Fruit fly (Drosophila melanogaster) whole organism, embryonic: ENCODE measurements around the gene cmb.
A peak's percentile ranks its signal among the peaks of the same experiment; 100 is the strongest.

ENCODE experiments used
- Atf3 ChIP-seq: fragments of 200-800 bp; sonication (Bioruptor generic); optimal IDR thresholded peaks from 3 replicates; lab custom pipeline; 2016; ENCODE audit warnings: missing biosample characterization, missing genetic modification characterization
- Bgb ChIP-seq: fragments of 200-800 bp; sonication (Bioruptor generic); IDR thresholded peaks from 2 replicates; pipeline ENCODE4 v1.3.6; 2022; ENCODE audit warnings: missing biosample characterization, missing genetic modification characterization; ENCODE audit not compliant: partially characterized antibody
- Blimp-1 ChIP-seq: fragments of 200-800 bp; sonication (Bioruptor generic); optimal IDR thresholded peaks from 3 replicates; lab custom pipeline; 2018; ENCODE audit warnings: missing biosample characterization, missing genetic modification characterization, mild to moderate bottlenecking, moderate library complexity, missing genetic modification reagents
- CG10979 ChIP-seq: fragments of 200-800 bp; sonication (Bioruptor generic); optimal IDR thresholded peaks from 2 replicates; lab custom pipeline; 2018; ENCODE audit warnings: missing biosample characterization, mild to moderate bottlenecking, missing genetic modification characterization, moderate library complexity
- CG11085 ChIP-seq: fragments of 200-800 bp; sonication (Bioruptor generic); IDR thresholded peaks from 2 replicates; pipeline ENCODE4 v1.3.6; 2022; ENCODE audit warnings: missing biosample characterization, missing genetic modification characterization
- CG13894 ChIP-seq: fragments of 200-800 bp; sonication (Bioruptor generic); optimal IDR thresholded peaks from 3 replicates; lab custom pipeline; 2018; ENCODE audit warnings: missing biosample characterization, mild to moderate bottlenecking, missing genetic modification characterization, moderate library complexity
- CG14710 ChIP-seq: fragments of 200-800 bp; sonication (Bioruptor generic); optimal IDR thresholded peaks from 3 replicates; lab custom pipeline; 2019; ENCODE audit warnings: missing biosample characterization, mild to moderate bottlenecking, missing genetic modification characterization, moderate library complexity
- CG16815 ChIP-seq: fragments of 200-800 bp; sonication (Bioruptor generic); optimal IDR thresholded peaks from 3 replicates; lab custom pipeline; 2017; ENCODE audit warnings: missing biosample characterization, mild to moderate bottlenecking, missing genetic modification characterization
- CG17359 ChIP-seq: fragments of 200-800 bp; sonication (Bioruptor generic); optimal IDR thresholded peaks from 3 replicates; lab custom pipeline; 2018; ENCODE audit warnings: missing biosample characterization, mild to moderate bottlenecking, missing genetic modification characterization, moderate library complexity
- CG17361 ChIP-seq: fragments of 200-800 bp; sonication (Bioruptor generic); IDR thresholded peaks from 3 replicates; pipeline ENCODE4 v1.3.6; 2022; ENCODE audit warnings: missing biosample characterization, missing genetic modification characterization
- CG17829 ChIP-seq: fragments of 200-800 bp; optimal IDR thresholded peaks from 2 replicates; lab custom pipeline; 2019; ENCODE audit warnings: missing biosample characterization, mild to moderate bottlenecking, missing genetic modification characterization, moderate library complexity
- CG18262 ChIP-seq: fragments of 200-800 bp; optimal IDR thresholded peaks from 3 replicates; lab custom pipeline; 2019; ENCODE audit warnings: missing biosample characterization, mild to moderate bottlenecking, missing genetic modification characterization, moderate library complexity
- CG18476 ChIP-seq: fragments of 200-800 bp; sonication (Bioruptor generic); optimal IDR thresholded peaks from 2 replicates; lab custom pipeline; 2016; ENCODE audit warnings: missing biosample characterization, mild to moderate bottlenecking, missing genetic modification characterization
- CG2712 ChIP-seq: fragments of 200-800 bp; optimal IDR thresholded peaks from 3 replicates; lab custom pipeline; 2019; ENCODE audit warnings: missing biosample characterization, mild to moderate bottlenecking, missing genetic modification characterization, moderate library complexity
- CG30403 ChIP-seq: fragments of 200-800 bp; sonication (Bioruptor generic); optimal IDR thresholded peaks from 3 replicates; lab custom pipeline; 2016; ENCODE audit warnings: missing biosample characterization, missing genetic modification characterization
- CG34224 ChIP-seq: fragments of 200-800 bp; sonication (Bioruptor generic); IDR thresholded peaks from 3 replicates; pipeline ENCODE4 v1.3.6; 2022; ENCODE audit warnings: missing biosample characterization, missing genetic modification characterization; ENCODE audit not compliant: partially characterized antibody
- CG34422 ChIP-seq: fragments of 200-800 bp; sonication (Bioruptor generic); IDR thresholded peaks from 3 replicates; pipeline ENCODE4 v1.3.6; 2022; ENCODE audit warnings: missing biosample characterization, missing genetic modification characterization
- CG3726 ChIP-seq: fragments of 200-800 bp; sonication (Bioruptor generic); IDR thresholded peaks from 3 replicates; pipeline ENCODE4, ENCODE4 v1.3.6; 2022; ENCODE audit warnings: missing biosample characterization, missing genetic modification characterization
- CG4328 ChIP-seq: fragments of 200-800 bp; sonication (Bioruptor generic); optimal IDR thresholded peaks from 3 replicates; lab custom pipeline; 2017; ENCODE audit warnings: missing biosample characterization, missing genetic modification reagents, missing genetic modification characterization
- CG4404 ChIP-seq: fragments of 200-800 bp; sonication (Bioruptor generic); IDR thresholded peaks from 2 replicates; pipeline ENCODE4 v1.3.6; 2022; ENCODE audit warnings: missing biosample characterization, missing genetic modification characterization
- CG4424 ChIP-seq: fragments of 200-800 bp; sonication (Bioruptor generic); optimal IDR thresholded peaks from 3 replicates; lab custom pipeline; 2016; ENCODE audit warnings: missing biosample characterization, missing genetic modification characterization
- CG6254 ChIP-seq: fragments of 200-800 bp; sonication (Bioruptor generic); optimal IDR thresholded peaks from 3 replicates; lab custom pipeline; 2017; ENCODE audit warnings: mild to moderate bottlenecking, missing biosample characterization, missing genetic modification reagents, missing genetic modification characterization
- CG7271 ChIP-seq: fragments of 200-800 bp; sonication (Bioruptor generic); optimal IDR thresholded peaks from 2 replicates; lab custom pipeline; 2018; ENCODE audit warnings: missing biosample characterization, mild to moderate bottlenecking, missing genetic modification characterization, moderate library complexity
- CG8359 ChIP-seq: fragments of 200-800 bp; sonication (Bioruptor generic); optimal IDR thresholded peaks from 2 replicates; lab custom pipeline; 2017; ENCODE audit warnings: missing biosample characterization, mild to moderate bottlenecking, missing genetic modification characterization, borderline replicate concordance
- CG9609 ChIP-seq: fragments of 200-800 bp; sonication (Bioruptor generic); optimal IDR thresholded peaks from 3 replicates; lab custom pipeline; 2016; ENCODE audit warnings: missing biosample characterization, missing genetic modification characterization
- CoRest ChIP-seq: fragments of 200-800 bp; sonication (Bioruptor generic); optimal IDR thresholded peaks from 3 replicates; lab custom pipeline; 2018; ENCODE audit warnings: missing biosample characterization, mild to moderate bottlenecking, missing genetic modification characterization, moderate library complexity
- Deaf1 ChIP-seq: fragments of 200-800 bp; optimal IDR thresholded peaks from 3 replicates; lab custom pipeline; 2019; ENCODE audit warnings: missing biosample characterization, mild to moderate bottlenecking, missing genetic modification characterization, moderate library complexity
- Dll ChIP-seq: fragments of 200-800 bp; sonication (Bioruptor generic); IDR thresholded peaks from 4 replicates; pipeline ENCODE4 v1.3.6; 2022; ENCODE audit warnings: missing biosample characterization, missing genetic modification characterization; ENCODE audit not compliant: partially characterized antibody
- Ets65A ChIP-seq: fragments of 200-800 bp; sonication (Bioruptor generic); peaks from one replicate; lab custom pipeline; 2016; ENCODE audit warnings: missing biosample characterization, missing genetic modification characterization
- Ets97D ChIP-seq: fragments of 200-800 bp; sonication (Bioruptor generic); optimal IDR thresholded peaks from 3 replicates; lab custom pipeline; 2016; ENCODE audit warnings: missing biosample characterization, missing genetic modification characterization
- Med ChIP-seq: fragments of 200-800 bp; sonication (Bioruptor generic); peaks from one replicate; lab custom pipeline; 2016; ENCODE audit warnings: missing biosample characterization, missing genetic modification characterization, mild to moderate bottlenecking, inconsistent platforms, moderate library complexity
- Rx ChIP-seq: fragments of 200-800 bp; sonication (Bioruptor generic); IDR thresholded peaks from 2 replicates; pipeline ENCODE4 v1.3.6; 2022; ENCODE audit warnings: missing biosample characterization, missing genetic modification characterization
- Ssrp ChIP-seq: fragments of 200-800 bp; sonication (Bioruptor generic); optimal IDR thresholded peaks from 2 replicates; lab custom pipeline; 2018; ENCODE audit warnings: missing biosample characterization, mild to moderate bottlenecking, missing genetic modification characterization, moderate library complexity
- ap ChIP-seq: fragments of 200-800 bp; sonication (Bioruptor generic); IDR thresholded peaks from 2 replicates; pipeline ENCODE4 v1.3.6; 2022; ENCODE audit warnings: missing biosample characterization, missing genetic modification characterization
- ara ChIP-seq: fragments of 200-800 bp; sonication (Bioruptor generic); IDR thresholded peaks from 2 replicates; pipeline ENCODE4 v1.3.6; 2022; ENCODE audit warnings: missing biosample characterization, missing genetic modification characterization
- chif ChIP-seq, 2 experiments: fragments of 200-800 bp; sonication (Bioruptor generic); optimal IDR thresholded peaks; 3 replicates each; lab custom pipeline; 2016; ENCODE audit warnings: missing biosample characterization in 2 of 2, missing genetic modification characterization in 2 of 2
- chn ChIP-seq: fragments of 200-800 bp; sonication (Bioruptor generic); optimal IDR thresholded peaks from 2 replicates; lab custom pipeline; 2016; ENCODE audit warnings: missing biosample characterization, missing genetic modification characterization
- dpn ChIP-seq, 2 experiments: fragments of 200-800 bp; sonication (Bioruptor generic); optimal IDR thresholded peaks; 3 replicates each; lab custom pipeline; 2016; ENCODE audit warnings: missing biosample characterization in 2 of 2, missing genetic modification characterization in 2 of 2
- hbn ChIP-seq: fragments of 200-800 bp; sonication (Bioruptor generic); IDR thresholded peaks from 2 replicates; pipeline ENCODE4 v1.3.6; 2022; ENCODE audit warnings: missing biosample characterization, missing genetic modification characterization; ENCODE audit not compliant: partially characterized antibody
- lola ChIP-seq, 3 experiments: fragments of >200 bp in 2 of 3; fragments of 200-800 bp in 1 of 3; sonication (Bioruptor generic) in 1 of 3; optimal IDR thresholded peaks; 2 replicates each; lab custom pipeline; 2017 to 2019; ENCODE audit warnings: missing biosample characterization in 3 of 3, missing genetic modification characterization in 3 of 3, mild to moderate bottlenecking in 1 of 3, moderate library complexity in 1 of 3
- phol ChIP-seq: fragments of 200-800 bp; sonication (Bioruptor generic); optimal IDR thresholded peaks from 3 replicates; lab custom pipeline; 2018; ENCODE audit warnings: missing biosample characterization, mild to moderate bottlenecking, missing genetic modification characterization, moderate library complexity
- pita ChIP-seq: fragments of 200-800 bp; sonication (Bioruptor generic); optimal IDR thresholded peaks from 2 replicates; lab custom pipeline; 2017; ENCODE audit warnings: missing biosample characterization, mild to moderate bottlenecking, missing genetic modification characterization
- repo ChIP-seq: fragments of 200-800 bp; sonication (Bioruptor generic); optimal IDR thresholded peaks from 2 replicates; lab custom pipeline; 2016; ENCODE audit warnings: missing biosample characterization, missing genetic modification characterization
- rib ChIP-seq: fragments of 200-800 bp; sonication (Bioruptor generic); IDR thresholded peaks from 2 replicates; pipeline ENCODE4 v1.3.6; 2022; ENCODE audit warnings: missing biosample characterization, missing genetic modification characterization
- sc ChIP-seq, 3 experiments: fragments of >200 bp in 2 of 3; fragments of 200-800 bp in 1 of 3; sonication (Bioruptor generic) in 1 of 3; optimal IDR thresholded peaks; 2 replicates in 2 of 3; 3 replicates in 1 of 3; lab custom pipeline; 2017; ENCODE audit warnings: mild to moderate bottlenecking in 1 of 3, missing biosample characterization in 1 of 3, missing genetic modification characterization in 1 of 3, missing genetic modification reagents in 1 of 3
- sens ChIP-seq: fragments of 200-800 bp; sonication (Bioruptor generic); peaks from one replicate; lab custom pipeline; 2016; ENCODE audit warnings: missing biosample characterization, missing genetic modification characterization
- sob ChIP-seq: fragments of 200-800 bp; sonication (Bioruptor generic); IDR thresholded peaks from 2 replicates; pipeline ENCODE4 v1.3.6; 2022; ENCODE audit warnings: missing biosample characterization, missing genetic modification characterization
- tio ChIP-seq: fragments of 200-800 bp; sonication (Bioruptor generic); optimal IDR thresholded peaks from 2 replicates; lab custom pipeline; 2017; ENCODE audit warnings: missing biosample characterization, missing genetic modification characterization, inconsistent platforms

Gene cmb

dm6 chr3L:13403141-13403867 lies 39.1 kb upstream of the cmb start (continued):
- TF ChIP-seq tio (peak; percentile 22), CG4404 (GFP tag; lab: Robert Waterston, UW) (peak; percentile 46), sc (optimal IDR thresholded peaks at IDR 0.05; lab: Kevin White, UChicago) (no peak), sc (GFP tag; optimal IDR thresholded peaks at IDR 0.05; lab: Kevin White, UChicago) (peak; percentile 30), CG4424 (GFP tag; lab: Kevin White, UChicago) (peak; percentile 10), Ets97D (GFP tag; lab: Kevin White, UChicago) (no peak), sens (GFP tag; lab: Kevin White, UChicago) (peak; percentile 96), ara (GFP tag; lab: Robert Waterston, UW) (no peak), chn (peak; percentile 2), CG6254 (GFP tag; lab: Kevin White, UChicago) (peak; percentile 59), Deaf1 (peak; percentile 89), CG16815 (GFP tag; lab: Kevin White, UChicago) (peak; percentile 47), CG13894 (tag; lab: Kevin White, UChicago) (no peak), Ssrp (tag; lab: Kevin White, UChicago) (peak; percentile 19), CG11085 (GFP tag; lab: Robert Waterston, UW) (no peak), Blimp-1 (peak; percentile 36), CG30403 (peak; percentile 19)

- TF ChIP-seq Rx (GFP tag; lab: Robert Waterston, UW): no peak
- TF ChIP-seq CG3726 (GFP tag; lab: Robert Waterston, UW): no peak
- TF ChIP-seq rib (GFP tag; lab: Robert Waterston, UW): no peak
- no peak for TF ChIP-seq CG9609
- TF ChIP-seq CG2712 (tag; lab: Kevin White, UChicago): peak; percentile 2
- TF ChIP-seq dpn (GFP tag; optimal IDR thresholded peaks at IDR 0.05; lab: Kevin White, UChicago): no peak
- peak; percentile 11 for TF ChIP-seq CG17829 (tag; lab: Kevin White, UChicago)
- no peak for TF ChIP-seq CG34422
- no peak for TF ChIP-seq CG18476 (GFP tag; lab: Kevin White, UChicago)
- no peak for TF ChIP-seq CG34224
- no peak for TF ChIP-seq CG7271 (tag; lab: Kevin White, UChicago)
- no peak for TF ChIP-seq sob (GFP tag; lab: Robert Waterston, UW)
- TF ChIP-seq ap: no peak
- TF ChIP-seq CG17359 (tag; lab: Kevin White, UChicago): no peak
- no peak for TF ChIP-seq Ets65A
- TF ChIP-seq Med (GFP tag; lab: Kevin White, UChicago): peak; percentile 41
- peak; percentile 20 for TF ChIP-seq CG18262 (tag; lab: Kevin White, UChicago)
- no peak for TF ChIP-seq pita
- peak; percentile 3 for TF ChIP-seq CG14710 (tag; lab: Kevin White, UChicago)
- TF ChIP-seq CG17361 (GFP tag; lab: Robert Waterston, UW): 0 out of 3 replicates have a peak, but pooled peaks have one; percentile 37
- TF ChIP-seq CG4328 (GFP tag; lab: Kevin White, UChicago): no peak
- TF ChIP-seq Dll (GFP tag; lab: Robert Waterston, UW): no peak
- TF ChIP-seq lola (GFP tag; optimal IDR thresholded peaks at IDR 0.05; lab: Kevin White, UChicago): peak in 1 of 3 experiments; percentile 48
- no peak for TF ChIP-seq hbn (GFP tag; lab: Robert Waterston, UW)
- no peak for TF ChIP-seq Atf3 (GFP tag; lab: Kevin White, UChicago)
- no peak for TF ChIP-seq chif (GFP tag; optimal IDR thresholded peaks at IDR 0.05; lab: Kevin White, UChicago)
- no peak for TF ChIP-seq Bgb (GFP tag; lab: Robert Waterston, UW)
- TF ChIP-seq CG10979 (tag; lab: Kevin White, UChicago): peak; percentile 6
- TF ChIP-seq CoRest (tag; lab: Kevin White, UChicago): no peak
- peak; percentile 20 for TF ChIP-seq tio
- no peak for TF ChIP-seq repo (GFP tag; lab: Kevin White, UChicago)
- TF ChIP-seq CG8359 (GFP tag; lab: Kevin White, UChicago): no peak
- TF ChIP-seq phol: peak; percentile 18
Observed at dm6 chr3L:13406873-13407272, 35.5 kb upstream of the cmb start.
